Fruit fly (Drosophila melanogaster): ENCODE data around the gene HDAC11.

The HDAC11 gene

dm6 chr3R:24870389-24871048 is 14.5 kb upstream of the HDAC11 start, which contains the start of gene CycB3 (continued):
- TF ChIP-seq Bgb (GFP tag; IDR thresholded peaks at IDR 0.05; ENCODE audit: partially characterized antibody) (peak; percentile 56; the same call in 1 of the 2 replicates), unc-4 (GFP tag; IDR thresholded peaks at IDR 0.05; ENCODE audit: partially characterized antibody) (0 out of 2 replicates have a peak, but pooled peaks have one; percentile 27), CG30020 (tag; optimal IDR thresholded peaks at IDR 0.05) (peak; percentile 8), CG31441 (GFP tag; IDR thresholded peaks at IDR 0.05) (no peak), CG10274 (GFP tag; optimal IDR thresholded peaks at IDR 0.05) (no peak), Sox102F (GFP tag; optimal IDR thresholded peaks at IDR 0.05) (no peak), CG4707 (GFP tag; optimal IDR thresholded peaks at IDR 0.05) (no peak), pfk (GFP tag; optimal IDR thresholded peaks at IDR 0.05) (peak; percentile 38), Optix (GFP tag; IDR thresholded peaks at IDR 0.05) (no peak), kah (GFP tag; optimal IDR thresholded peaks at IDR 0.05) (no peak), CG13287 (GFP tag; IDR thresholded peaks at IDR 0.05; ENCODE audit: partially characterized antibody) (peak; percentile 49), Antp (GFP tag; optimal IDR thresholded peaks at IDR 0.05) (no peak), MESR4 (GFP tag; optimal IDR thresholded peaks at IDR 0.05) (peak; percentile 64), Nf-YB (GFP tag; optimal IDR thresholded peaks at IDR 0.05) (no peak), cato (GFP tag; optimal IDR thresholded peaks at IDR 0.05; ENCODE audit: borderline replicate concordance) (no peak), CG6813 (GFP tag; optimal IDR thresholded peaks at IDR 0.05) (peak; percentile 39), kay (GFP tag; optimal IDR thresholded peaks at IDR 0.05) (no peak), chn (GFP tag; optimal IDR thresholded peaks at IDR 0.05) (no peak), tll (GFP tag; optimal IDR thresholded peaks at IDR 0.05) (peak in 1 of 2 experiments; percentile 33), Nf-YC (tag; optimal IDR thresholded peaks at IDR 0.05) (no peak), gce (GFP tag; IDR thresholded peaks at IDR 0.05) (peak; percentile 39; the same call in 1 of the 3 replicates), Scr (GFP tag; IDR thresholded peaks at IDR 0.05; ENCODE audit: partially characterized antibody) (peak; percentile 44; the same call in 1 of the 2 replicates), CG12659 (GFP tag; optimal IDR thresholded peaks at IDR 0.05) (peak; percentile 51), cas (GFP tag; IDR thresholded peaks at IDR 0.05) (no peak), trem (tag; optimal IDR thresholded peaks at IDR 0.05) (peak; percentile 79), nerfin-2 (GFP tag; IDR thresholded peaks at IDR 0.05; ENCODE audit: partially characterized antibody) (0 out of 2 replicates have a peak, but pooled peaks have one; percentile 19), MTF-1 (GFP tag; optimal IDR thresholded peaks at IDR 0.05; ENCODE audit: borderline replicate concordance) (peak; percentile 63), hkb (optimal IDR thresholded peaks at IDR 0.05) (no peak), hkb (GFP tag; IDR thresholded peaks at IDR 0.05) (0 out of 2 replicates have a peak, but pooled peaks have one; percentile 9), CG10979 (tag; optimal IDR thresholded peaks at IDR 0.05) (peak; percentile 41), Lpt (GFP tag; optimal IDR thresholded peaks at IDR 0.05) (no peak), repo (GFP tag; optimal IDR thresholded peaks at IDR 0.05) (peak; percentile 25), YL-1 (GFP tag; optimal IDR thresholded peaks at IDR 0.05) (peak; percentile 58), ewg (GFP tag; optimal IDR thresholded peaks at IDR 0.05) (peak; percentile 22), onecut (GFP tag; IDR thresholded peaks at IDR 0.05) (no peak; the same call in none of the 2 replicates), mirr (GFP tag; optimal IDR thresholded peaks at IDR 0.05) (peak; percentile 22), Poxn (GFP tag; IDR thresholded peaks at IDR 0.05) (no peak), lab (GFP tag; optimal IDR thresholded peaks at IDR 0.05) (no peak), CG1603 (tag; optimal IDR thresholded peaks at IDR 0.05) (peak; percentile 91), CG15696 (tag; optimal IDR thresholded peaks at IDR 0.05) (no peak), CG9215 (GFP tag; IDR thresholded peaks at IDR 0.05) (no peak), chm (GFP tag; IDR thresholded peaks at IDR 0.05) (peak; percentile 44; the same call in 1 of the 2 replicates), Max (GFP tag; optimal IDR thresholded peaks at IDR 0.05) (no peak), Myb (GFP tag; optimal IDR thresholded peaks at IDR 0.05) (peak; percentile 93), BEAF-32 (GFP tag; optimal IDR thresholded peaks at IDR 0.05) (peak; percentile 56), CG9817 (tag; optimal IDR thresholded peaks at IDR 0.05) (peak; percentile 28), CG14050 (GFP tag; IDR thresholded peaks at IDR 0.05) (no peak), Ets65A (GFP tag) (peak; percentile 9)
